Worm (Caenorhabditis elegans) whole organism, L2 larva: Measurements from ENCODE around the gene ccdc-149.

ENCODE experiments used
- alr-1 ChIP-seq: fragments of 150-350 bp; optimal IDR thresholded peaks from 2 replicates; lab custom pipeline; 2014; ENCODE audit warnings: missing biosample characterization, missing genetic modification characterization
- ama-1 ChIP-seq: fragments of 150-350 bp; optimal IDR thresholded peaks from 2 replicates; lab custom pipeline; 2018; ENCODE audit warnings: inconsistent platforms
- dmd-4 ChIP-seq: sonication (generic microtip); optimal IDR thresholded peaks from 2 replicates; lab custom pipeline; 2017; ENCODE audit warnings: missing biosample characterization, missing genetic modification characterization
- lin-13 ChIP-seq: fragments of 150-350 bp; optimal IDR thresholded peaks from 2 replicates; lab custom pipeline; 2014; ENCODE audit warnings: missing biosample characterization, missing genetic modification reagents, missing genetic modification characterization
- lin-39 ChIP-seq: fragments of 150-350 bp; optimal IDR thresholded peaks from 2 replicates; lab custom pipeline; 2014; ENCODE audit warnings: missing biosample characterization, missing genetic modification reagents, missing genetic modification characterization
- lsy-2 ChIP-seq, 2 experiments: fragments of 150-350 bp in 1 of 2; sonication (generic microtip) in 1 of 2; optimal IDR thresholded peaks; 2 replicates each; lab custom pipeline; 2014 to 2017; ENCODE audit warnings: missing biosample characterization in 2 of 2, missing genetic modification characterization in 2 of 2
- mab-5 ChIP-seq: fragments of 150-350 bp; optimal IDR thresholded peaks from 2 replicates; lab custom pipeline; 2014; ENCODE audit warnings: missing biosample characterization, missing genetic modification characterization
- mdl-1 ChIP-seq, 2 experiments: fragments of 150-350 bp in 1 of 2; sonication (generic microtip) in 1 of 2; optimal IDR thresholded peaks; 2 replicates each; lab custom pipeline; 2017; ENCODE audit warnings: missing biosample characterization in 2 of 2, missing genetic modification characterization in 2 of 2
- nhr-6 ChIP-seq: fragments of 150-350 bp; optimal IDR thresholded peaks from 2 replicates; lab custom pipeline; 2014; ENCODE audit warnings: missing biosample characterization, missing genetic modification characterization
- nhr-77 ChIP-seq: fragments of 150-350 bp; optimal IDR thresholded peaks from 2 replicates; lab custom pipeline; 2014; ENCODE audit warnings: missing biosample characterization, missing genetic modification characterization
- ztf-4 ChIP-seq: fragments of 150-350 bp; optimal IDR thresholded peaks from 2 replicates; lab custom pipeline; 2014; ENCODE audit warnings: missing biosample characterization, missing genetic modification characterization

DNA sequence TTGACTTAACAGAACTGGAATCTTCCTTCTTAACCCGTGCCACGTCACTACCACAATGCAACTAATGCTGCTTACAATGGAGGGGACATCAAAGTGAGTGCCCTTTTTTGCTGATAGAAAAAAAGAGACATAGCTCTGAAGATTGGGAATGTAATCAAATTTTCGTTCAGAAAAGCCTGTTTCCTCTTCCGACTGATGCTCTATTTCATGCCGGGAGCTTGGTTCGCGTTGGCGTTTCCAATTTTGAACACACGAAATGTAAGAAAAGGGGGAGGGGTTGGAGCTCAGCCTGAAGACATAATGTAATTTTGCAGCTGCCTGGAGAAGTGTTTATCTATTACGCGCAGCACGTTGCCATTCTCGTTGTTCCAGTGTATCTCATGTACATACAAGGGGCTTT lies 46.9 kb upstream of the ccdc-149 start:
- TF ChIP-seq dmd-4: no peak
- no peak for TF ChIP-seq lsy-2 (tag; optimal IDR thresholded peaks at IDR 0.05; lab: Kevin White, UChicago)
- no peak for TF ChIP-seq mab-5 (tag; lab: Kevin White, UChicago)
- TF ChIP-seq nhr-77 (tag; lab: Kevin White, UChicago): no peak
- TF ChIP-seq alr-1 (tag; lab: Kevin White, UChicago): no peak
- no peak for TF ChIP-seq mdl-1 (tag; optimal IDR thresholded peaks at IDR 0.05; lab: Kevin White, UChicago)
- no peak for TF ChIP-seq lin-13 (GFP tag; lab: Kevin White, UChicago)
- no peak for TF ChIP-seq ama-1
- no peak for TF ChIP-seq lin-39 (tag; lab: Kevin White, UChicago)
- TF ChIP-seq ztf-4 (tag; lab: Kevin White, UChicago): no peak
- no peak for TF ChIP-seq nhr-6
